Worm (Caenorhabditis elegans): ENCODE results near the gene srh-99.

- TF ChIP-seq nhr-77 (tag; optimal IDR thresholded peaks at IDR 0.05) (no peak), elt-3 (tag; optimal IDR thresholded peaks at IDR 0.05) (no peak), ama-1 (optimal IDR thresholded peaks at IDR 0.05) (no peak), tbx-2 (tag; optimal IDR thresholded peaks at IDR 0.05) (no peak), skn-1 (tag; optimal IDR thresholded peaks at IDR 0.05) (no peak), grh-1 (GFP tag; IDR thresholded peaks at IDR 0.05) (no peak)
These were observed 41.1 kb upstream of the srh-99 start, which contains the start of gene srx-111 for ce11 chrII:3757499-3757898.
